Worm (Caenorhabditis elegans) whole organism, L1 larva: Measurements from ENCODE around the gene abcx-1.
A peak's percentile ranks its signal among the peaks of the same experiment; 100 is the strongest.

Experiments used
- C04F5.9 ChIP-seq: sonication (generic microtip); optimal IDR thresholded peaks from 2 replicates; lab custom pipeline; 2016; ENCODE audit warnings: missing genetic modification characterization, missing compliant biosample characterization
- Y116A8C.19 ChIP-seq: sonication (generic microtip); optimal IDR thresholded peaks from 2 replicates; lab custom pipeline; 2016; ENCODE audit warnings: missing compliant biosample characterization, missing genetic modification characterization, borderline replicate concordance
- blmp-1 ChIP-seq: fragments of 150-350 bp; optimal IDR thresholded peaks from 2 replicates; lab custom pipeline; 2014; ENCODE audit warnings: missing biosample characterization, missing genetic modification characterization
- ces-1 ChIP-seq: fragments of 150-350 bp; optimal IDR thresholded peaks from 2 replicates; lab custom pipeline; 2014; ENCODE audit warnings: missing biosample characterization, missing genetic modification reagents, missing genetic modification characterization
- ets-5 ChIP-seq: fragments of 200-800 bp; sonication (Bioruptor generic); IDR thresholded peaks from 2 replicates; pipeline ENCODE4 v1.3.6; 2022; ENCODE audit warnings: missing genetic modification characterization, missing compliant biosample characterization
- fkh-10 ChIP-seq: sonication (generic microtip); optimal IDR thresholded peaks from 2 replicates; lab custom pipeline; 2017; ENCODE audit warnings: missing biosample characterization, missing genetic modification reagents, missing genetic modification characterization
- fkh-4 ChIP-seq: sonication (generic microtip); optimal IDR thresholded peaks from 2 replicates; lab custom pipeline; 2016; ENCODE audit warnings: missing compliant biosample characterization, missing genetic modification characterization, borderline replicate concordance
- fkh-8 ChIP-seq: sonication (generic microtip); optimal IDR thresholded peaks from 2 replicates; lab custom pipeline; 2016; ENCODE audit warnings: mild to moderate bottlenecking, missing genetic modification characterization, missing compliant biosample characterization
- grh-1 ChIP-seq: fragments of 200-800 bp; sonication (Bioruptor generic); IDR thresholded peaks from 2 replicates; pipeline ENCODE4 v1.3.6; 2022; ENCODE audit warnings: missing genetic modification reagents, missing genetic modification characterization, missing compliant biosample characterization
- isw-1 ChIP-seq: fragments of 200-800 bp; sonication (Bioruptor generic); IDR thresholded peaks from 2 replicates; pipeline ENCODE4 v1.3.6; 2022; ENCODE audit warnings: missing genetic modification characterization, missing compliant biosample characterization
- lin-14 ChIP-seq: fragments of 200-800 bp; sonication (Bioruptor generic); optimal IDR thresholded peaks from 2 replicates; lab custom pipeline; 2018; ENCODE audit warnings: mild to moderate bottlenecking, missing genetic modification characterization, moderate library complexity, missing compliant biosample characterization
- lin-39 ChIP-seq: fragments of 150-350 bp; optimal IDR thresholded peaks from 2 replicates; lab custom pipeline; 2014; ENCODE audit warnings: missing biosample characterization, missing genetic modification reagents, missing genetic modification characterization
- lir-3 ChIP-seq: sonication (generic microtip); optimal IDR thresholded peaks from 2 replicates; lab custom pipeline; 2016; ENCODE audit warnings: mild to moderate bottlenecking, missing genetic modification characterization, moderate library complexity, missing compliant biosample characterization; ENCODE audit not compliant: poor library complexity
- lsy-2 ChIP-seq, 2 experiments: fragments of 150-350 bp; optimal IDR thresholded peaks; 2 replicates each; lab custom pipeline; 2014; ENCODE audit warnings: missing biosample characterization in 2 of 2, missing genetic modification characterization in 2 of 2
- mdl-1 ChIP-seq, 2 experiments: fragments of 150-350 bp; optimal IDR thresholded peaks; 2 replicates each; lab custom pipeline; 2014 to 2017; ENCODE audit warnings: missing biosample characterization in 2 of 2, missing genetic modification characterization in 2 of 2, inconsistent platforms in 1 of 2
- mep-1 ChIP-seq: fragments of 150-350 bp; optimal IDR thresholded peaks from 2 replicates; lab custom pipeline; 2014; ENCODE audit warnings: missing biosample characterization, missing genetic modification characterization
- nhr-11 ChIP-seq: fragments of 150-350 bp; optimal IDR thresholded peaks from 2 replicates; lab custom pipeline; 2014; ENCODE audit warnings: missing biosample characterization, missing genetic modification characterization
- nhr-19 ChIP-seq: fragments of 200-800 bp; sonication (Bioruptor generic); conservative IDR thresholded peaks from 2 replicates; pipeline ENCODE4 v1.3.6; 2022; ENCODE audit warnings: missing genetic modification characterization, missing compliant biosample characterization
- nhr-20 ChIP-seq: sonication (generic microtip); optimal IDR thresholded peaks from 2 replicates; lab custom pipeline; 2016; ENCODE audit warnings: mild to moderate bottlenecking, missing genetic modification characterization, missing compliant biosample characterization
- pag-3 ChIP-seq: sonication (generic microtip); optimal IDR thresholded peaks from 2 replicates; lab custom pipeline; 2017; ENCODE audit warnings: missing genetic modification characterization, mild to moderate bottlenecking, missing compliant biosample characterization, antibody characterized with exemption, borderline replicate concordance; ENCODE audit not compliant: insufficient read depth
- pax-3 ChIP-seq: fragments of 200-800 bp; sonication (Bioruptor generic); optimal IDR thresholded peaks from 2 replicates; lab custom pipeline; 2018; ENCODE audit warnings: mild to moderate bottlenecking, missing genetic modification characterization, moderate library complexity, missing compliant biosample characterization
- pqm-1 ChIP-seq: sonication (generic microtip); optimal IDR thresholded peaks from 3 replicates; lab custom pipeline; 2017; ENCODE audit warnings: missing biosample characterization, missing genetic modification characterization
- rnt-1 ChIP-seq: sonication (generic microtip); optimal IDR thresholded peaks from 2 replicates; lab custom pipeline; 2016; ENCODE audit warnings: mild to moderate bottlenecking, missing genetic modification characterization, moderate library complexity, missing compliant biosample characterization
- skn-1 ChIP-seq: fragments of 150-350 bp; optimal IDR thresholded peaks from 2 replicates; lab custom pipeline; 2014; ENCODE audit warnings: missing biosample characterization, missing genetic modification characterization
- snu-23 ChIP-seq: sonication (generic microtip); optimal IDR thresholded peaks from 2 replicates; lab custom pipeline; 2016; ENCODE audit warnings: missing genetic modification characterization, missing compliant biosample characterization
- sox-4 ChIP-seq: sonication (generic microtip); optimal IDR thresholded peaks from 2 replicates; lab custom pipeline; 2016; ENCODE audit warnings: missing genetic modification characterization, missing compliant biosample characterization
- unc-130 ChIP-seq: fragments of 150-350 bp; optimal IDR thresholded peaks from 2 replicates; lab custom pipeline; 2017; ENCODE audit warnings: missing biosample characterization, missing genetic modification characterization, inconsistent platforms
- unc-62 ChIP-seq: fragments of 150-350 bp; optimal IDR thresholded peaks from 2 replicates; lab custom pipeline; 2014; ENCODE audit warnings: missing biosample characterization, missing genetic modification reagents, missing genetic modification characterization
- unc-98 ChIP-seq: fragments of 200-800 bp; sonication (Bioruptor generic); IDR thresholded peaks from 2 replicates; pipeline ENCODE4 v1.3.6; 2022; ENCODE audit warnings: missing genetic modification characterization, missing compliant biosample characterization
- vab-15 ChIP-seq: sonication (generic microtip); optimal IDR thresholded peaks from 2 replicates; lab custom pipeline; 2017; ENCODE audit warnings: missing genotype, mild to moderate bottlenecking, missing genetic modification characterization, missing compliant biosample characterization
- zip-4 ChIP-seq: fragments of 200-800 bp; sonication (Bioruptor generic); optimal IDR thresholded peaks from 2 replicates; lab custom pipeline; 2018; ENCODE audit warnings: mild to moderate bottlenecking, missing genetic modification characterization, moderate library complexity, missing compliant biosample characterization

The abcx-1 gene

ce11 chrII:6565077-6565476 is 33.1 kb downstream of the abcx-1 start, which contains the start of gene mpz-3 (continued):
- TF ChIP-seq nhr-19 (GFP tag; lab: Robert Waterston, UW) (peak; percentile 58), fkh-4 (tag; lab: Kevin White, UChicago) (no peak), isw-1 (no peak)

ce11 chrII:6566628-6567180 is 34.7 kb downstream of the abcx-1 start, which contains the start of the genes F18C5.5 and F18C5.9:
Gene F18C5.5, minus strand, starts transcription at chrII:6566728.
Gene F18C5.9, plus strand, starts transcription at chrII:6567130.
- TF ChIP-seq blmp-1 (tag; lab: Kevin White, UChicago) (peak; percentile 58), rnt-1 (tag; lab: Kevin White, UChicago) (no peak), unc-62 (GFP tag; lab: Kevin White, UChicago) (no peak)

- TF ChIP-seq mep-1 (tag; lab: Kevin White, UChicago), result no peak
Measured at ce11 chrII:6568707-6569106, 36.7 kb downstream of the abcx-1 start, which contains the start of gene sra-27. Gene sra-27, plus strand, starts transcription at chrII:6569007.

ce11 chrII:6573677-6574076 is 41.7 kb downstream of the abcx-1 start, which contains the start of gene sra-28:
Gene sra-28, minus strand, starts transcription at chrII:6573777.
- TF ChIP-seq lir-3 (tag; lab: Kevin White, UChicago) (no peak), grh-1 (GFP tag; lab: Robert Waterston, UW) (no peak), ets-5 (GFP tag; lab: Robert Waterston, UW) (no peak), nhr-11 (tag; lab: Kevin White, UChicago) (no peak), fkh-8 (tag; lab: Kevin White, UChicago) (no peak), unc-130 (tag; lab: Kevin White, UChicago) (no peak), skn-1 (tag; lab: Kevin White, UChicago) (no peak), snu-23 (GFP tag; lab: Kevin White, UChicago) (no peak)
- TF ChIP-seq, all 84 proteins: peak for 0

- TF ChIP-seq mep-1 (tag; lab: Kevin White, UChicago) (no peak), pqm-1 (tag; lab: Kevin White, UChicago) (no peak), lin-14 (GFP tag; lab: Kevin White, UChicago) (no peak), pax-3 (tag; lab: Kevin White, UChicago) (no peak), lin-39 (tag; lab: Kevin White, UChicago) (no peak), mdl-1 (tag; optimal IDR thresholded peaks at IDR 0.05; lab: Kevin White, UChicago) (no peak), Y116A8C.19 (tag; lab: Kevin White, UChicago) (no peak), ces-1 (GFP tag; lab: Kevin White, UChicago) (no peak), unc-98 (GFP tag; lab: Robert Waterston, UW) (no peak)
Measured at ce11 chrII:6575647-6576046, 43.7 kb downstream of the abcx-1 start, which contains the start of gene sra-29. Gene sra-29, minus strand, starts transcription at chrII:6575747.

ce11 chrII:6578378-6578777 is 46.4 kb downstream of the abcx-1 start, which contains the start of gene sra-31:
Gene sra-31, minus strand, starts transcription at chrII:6578478.
- TF ChIP-seq vab-15 (tag; lab: Kevin White, UChicago) (no peak), lsy-2 (tag; optimal IDR thresholded peaks at IDR 0.05; lab: Kevin White, UChicago) (no peak), pag-3 (no peak), sox-4 (no peak), unc-62 (GFP tag; lab: Kevin White, UChicago) (no peak), C04F5.9 (no peak), fkh-10 (GFP tag; lab: Kevin White, UChicago) (no peak), zip-4 (GFP tag; lab: Kevin White, UChicago) (no peak), nhr-20 (no peak)
- TF ChIP-seq, all 84 proteins: peak for 0
